Fruit fly (Drosophila melanogaster) whole organism, adult: ENCODE data around the gene LanB1.

ENCODE experiments used
- CG11617 ChIP-seq: fragments of 200-800 bp; sonication (Bioruptor generic); optimal IDR thresholded peaks from 2 replicates; lab custom pipeline; 2017; ENCODE audit warnings: mild to moderate bottlenecking, missing biosample characterization, missing genetic modification reagents, missing genetic modification characterization
- CG12768 ChIP-seq: fragments of 200-800 bp; sonication (Bioruptor generic); optimal IDR thresholded peaks from 2 replicates; lab custom pipeline; 2017; ENCODE audit warnings: missing biosample characterization, missing genetic modification characterization, mild to moderate bottlenecking, moderate library complexity, missing genetic modification reagents
- CG14711 ChIP-seq: fragments of 200-800 bp; sonication (Bioruptor generic); optimal IDR thresholded peaks from 2 replicates; lab custom pipeline; 2018; ENCODE audit warnings: missing biosample characterization, mild to moderate bottlenecking, missing genetic modification characterization, moderate library complexity
- CG1620 ChIP-seq: fragments of 200-800 bp; sonication (Bioruptor generic); optimal IDR thresholded peaks from 2 replicates; lab custom pipeline; 2016; ENCODE audit warnings: missing biosample characterization, missing genetic modification characterization
- CG33017 ChIP-seq: fragments of 200-800 bp; sonication (Bioruptor generic); optimal IDR thresholded peaks from 2 replicates; lab custom pipeline; 2018; ENCODE audit warnings: missing biosample characterization, mild to moderate bottlenecking, missing genetic modification characterization, moderate library complexity
- CG5204 ChIP-seq: fragments of 200-800 bp; sonication (Bioruptor generic); optimal IDR thresholded peaks from 2 replicates; lab custom pipeline; 2016; ENCODE audit warnings: missing biosample characterization, missing genetic modification characterization
- CG7045 ChIP-seq: fragments of 200-800 bp; sonication (Bioruptor generic); optimal IDR thresholded peaks from 2 replicates; lab custom pipeline; 2017; ENCODE audit warnings: missing biosample characterization, mild to moderate bottlenecking, missing genetic modification characterization
- CG7101 ChIP-seq: fragments of 200-800 bp; sonication (Bioruptor generic); optimal IDR thresholded peaks from 2 replicates; lab custom pipeline; 2018; ENCODE audit warnings: missing biosample characterization, mild to moderate bottlenecking, missing genetic modification characterization, moderate library complexity
- Clk ChIP-seq: fragments of 200-800 bp; sonication (Bioruptor generic); optimal IDR thresholded peaks from 2 replicates; lab custom pipeline; 2017; ENCODE audit warnings: missing biosample characterization, missing genetic modification characterization
- Crg-1 ChIP-seq: fragments of 200-800 bp; sonication (Bioruptor generic); optimal IDR thresholded peaks from 2 replicates; lab custom pipeline; 2016; ENCODE audit warnings: missing biosample characterization, missing genetic modification characterization
- Hr96 ChIP-seq: fragments of 200-800 bp; sonication (Bioruptor generic); optimal IDR thresholded peaks from 2 replicates; lab custom pipeline; 2016; ENCODE audit warnings: missing biosample characterization, missing genetic modification characterization
- Mnt ChIP-seq: fragments of 200-800 bp; sonication (Bioruptor generic); optimal IDR thresholded peaks from 2 replicates; lab custom pipeline; 2016; ENCODE audit warnings: missing biosample characterization, mild to moderate bottlenecking, missing genetic modification characterization
- bab1 ChIP-seq: fragments of 200-800 bp; sonication (Bioruptor generic); optimal IDR thresholded peaks from 3 replicates; lab custom pipeline; 2019; ENCODE audit warnings: missing biosample characterization, mild to moderate bottlenecking, missing genetic modification characterization, moderate library complexity
- cic ChIP-seq: fragments of 200-800 bp; sonication (Bioruptor generic); optimal IDR thresholded peaks from 2 replicates; lab custom pipeline; 2017; ENCODE audit warnings: missing biosample characterization, mild to moderate bottlenecking, missing genetic modification characterization, moderate library complexity
- cnc ChIP-seq, 2 experiments: fragments of >200 bp; optimal IDR thresholded peaks; 2 replicates each; lab custom pipeline; 2017
- kay ChIP-seq: fragments of 200-800 bp; sonication (Bioruptor generic); peaks from one replicate; lab custom pipeline; 2016; ENCODE audit warnings: missing biosample characterization, missing genetic modification characterization, borderline replicate concordance
- ovo ChIP-seq: fragments of 200-800 bp; sonication (Bioruptor generic); optimal IDR thresholded peaks from 2 replicates; lab custom pipeline; 2016; ENCODE audit warnings: missing biosample characterization, missing genetic modification characterization
- pad ChIP-seq: fragments of 200-800 bp; sonication (Bioruptor generic); optimal IDR thresholded peaks from 3 replicates; lab custom pipeline; 2017; ENCODE audit warnings: missing biosample characterization, missing genetic modification characterization, mild to moderate bottlenecking, moderate library complexity, missing genetic modification reagents
- tj ChIP-seq: fragments of 200-800 bp; sonication (Bioruptor generic); optimal IDR thresholded peaks from 3 replicates; lab custom pipeline; 2017; ENCODE audit warnings: missing biosample characterization, mild to moderate bottlenecking, missing genetic modification characterization, moderate library complexity
- toe ChIP-seq: fragments of 200-800 bp; sonication (Bioruptor generic); optimal IDR thresholded peaks from 2 replicates; lab custom pipeline; 2016; ENCODE audit warnings: missing biosample characterization, missing genetic modification characterization

Gene LanB1

dm6 chr2L:7811249-7812002, at the start of gene LanB1:
Gene LanB1 (plus strand): TSS chr2L:7811438.
- TF ChIP-seq CG1620 (GFP tag; lab: Kevin White, UChicago) = no peak
- TF ChIP-seq Clk (GFP tag; lab: Kevin White, UChicago) = no peak
- peak; percentile 72 for TF ChIP-seq tj
- no peak for TF ChIP-seq CG7101
- no peak for TF ChIP-seq pad (GFP tag; lab: Kevin White, UChicago)
- peak; percentile 22 for TF ChIP-seq kay (GFP tag; lab: Kevin White, UChicago)
- no peak for TF ChIP-seq toe (GFP tag; lab: Kevin White, UChicago)
- no peak for TF ChIP-seq cic
- TF ChIP-seq CG5204 (GFP tag; lab: Kevin White, UChicago) = no peak
- no peak for TF ChIP-seq CG33017 (tag; lab: Kevin White, UChicago)
- no peak for TF ChIP-seq Hr96 (GFP tag; lab: Kevin White, UChicago)

- TF ChIP-seq CG33017 (tag; lab: Kevin White, UChicago) (no peak), CG7101 (no peak), CG14711 (tag; lab: Kevin White, UChicago) (no peak), cic (no peak), kay (GFP tag; lab: Kevin White, UChicago) (no peak), Mnt (no peak), bab1 (GFP tag; lab: Kevin White, UChicago) (no peak), cnc (optimal IDR thresholded peaks at IDR 0.05; lab: Kevin White, UChicago) (no peak), ovo (no peak), toe (GFP tag; lab: Kevin White, UChicago) (no peak), CG7045 (GFP tag; lab: Kevin White, UChicago) (no peak)
These were observed 43.9 kb upstream of the LanB1 start, which contains the start of gene CG7191 for dm6 chr2L:7767328-7767727. Gene CG7191 (plus strand): TSS chr2L:7767628.

- TF ChIP-seq ovo (no peak), Clk (GFP tag; lab: Kevin White, UChicago) (no peak)
These were observed 39.3 kb upstream of the LanB1 start for dm6 chr2L:7771891-7772290.

dm6 chr2L:7775260-7775659, 36.0 kb upstream of the LanB1 start:
- TF ChIP-seq cic (peak; percentile 65), CG7045 (GFP tag; lab: Kevin White, UChicago) (peak; percentile 53), CG7101 (peak; percentile 0), ovo (no peak), bab1 (GFP tag; lab: Kevin White, UChicago) (no peak)

- no peak for TF ChIP-seq CG14711 (tag; lab: Kevin White, UChicago)
- TF ChIP-seq CG33017 (tag; lab: Kevin White, UChicago) = no peak
These were observed 33.1 kb upstream of the LanB1 start, which contains the start of gene CG7179 for dm6 chr2L:7777979-7778692. Gene CG7179 (minus strand): TSS chr2L:7778029.

- TF ChIP-seq cnc (optimal IDR thresholded peaks at IDR 0.05; lab: Kevin White, UChicago) (no peak), kay (GFP tag; lab: Kevin White, UChicago) (peak; percentile 41), pad (GFP tag; lab: Kevin White, UChicago) (no peak), tj (no peak), Hr96 (GFP tag; lab: Kevin White, UChicago) (no peak), CG14711 (tag; lab: Kevin White, UChicago) (no peak), bab1 (GFP tag; lab: Kevin White, UChicago) (no peak), ovo (no peak), Clk (GFP tag; lab: Kevin White, UChicago) (no peak), CG11617 (GFP tag; lab: Kevin White, UChicago) (no peak), CG7045 (GFP tag; lab: Kevin White, UChicago) (no peak), CG12768 (GFP tag; lab: Kevin White, UChicago) (no peak), cic (peak; percentile 28), CG5204 (GFP tag; lab: Kevin White, UChicago) (no peak)
These were observed 31.5 kb upstream of the LanB1 start, which contains the start of gene Uro for dm6 chr2L:7779785-7780184. Gene Uro (plus strand): TSS chr2L:7780085.

- TF ChIP-seq CG5204 (GFP tag; lab: Kevin White, UChicago) (no peak), CG7045 (GFP tag; lab: Kevin White, UChicago) (no peak), Clk (GFP tag; lab: Kevin White, UChicago) (no peak), CG14711 (tag; lab: Kevin White, UChicago) (no peak), bab1 (GFP tag; lab: Kevin White, UChicago) (no peak), Mnt (no peak), toe (GFP tag; lab: Kevin White, UChicago) (no peak), CG12768 (GFP tag; lab: Kevin White, UChicago) (no peak), pad (GFP tag; lab: Kevin White, UChicago) (no peak), Crg-1 (no peak)
These were observed 30.1 kb upstream of the LanB1 start, which contains the start of gene CG7164 for dm6 chr2L:7781165-7781564. Gene CG7164 (plus strand): TSS chr2L:7781465.
